Worm (Caenorhabditis elegans) whole organism, late embryonic: Measurements from ENCODE around the gene Y81G3A.1.
"Not testable (repeated sequence)": the region's sequence is repeated elsewhere in the genome, so short reads cannot be mapped to it uniquely, and the experiment has no call there.

Source experiments
- F13H6.1 ChIP-seq: sonication (generic microtip); optimal IDR thresholded peaks from 2 replicates; lab custom pipeline; 2016; ENCODE audit warnings: missing genetic modification characterization, missing compliant biosample characterization
- K09A11.1 ChIP-seq: sonication (generic microtip); optimal IDR thresholded peaks from 2 replicates; lab custom pipeline; 2017; ENCODE audit warnings: antibody characterized with exemption, mild to moderate bottlenecking, missing genetic modification characterization, missing compliant biosample characterization; ENCODE audit not compliant: insufficient read depth
- T23F11.4 ChIP-seq: fragments of 200-800 bp; sonication (Bioruptor generic); optimal IDR thresholded peaks from 2 replicates; lab custom pipeline; 2018; ENCODE audit warnings: mild to moderate bottlenecking, missing genetic modification characterization, missing compliant biosample characterization
- ama-1 ChIP-seq: fragments of 150-350 bp; optimal IDR thresholded peaks from 2 replicates; lab custom pipeline; 2014
- ceh-14 ChIP-seq: sonication (generic microtip); optimal IDR thresholded peaks from 2 replicates; lab custom pipeline; 2016; ENCODE audit warnings: missing genotype, missing genetic modification characterization, missing compliant biosample characterization
- ceh-19 ChIP-seq: fragments of 200-800 bp; sonication (Bioruptor generic); optimal IDR thresholded peaks from 2 replicates; lab custom pipeline; 2018; ENCODE audit warnings: mild to moderate bottlenecking, missing genetic modification characterization, missing compliant biosample characterization
- ceh-2 ChIP-seq: sonication (generic microtip); optimal IDR thresholded peaks from 2 replicates; lab custom pipeline; 2016; ENCODE audit warnings: missing genotype, missing genetic modification characterization, missing compliant biosample characterization
- ceh-48 ChIP-seq: sonication (generic microtip); optimal IDR thresholded peaks from 2 replicates; lab custom pipeline; 2016; ENCODE audit warnings: missing genetic modification characterization, inconsistent platforms, missing compliant biosample characterization
- ceh-9 ChIP-seq: sonication (generic microtip); optimal IDR thresholded peaks from 2 replicates; lab custom pipeline; 2016; ENCODE audit warnings: mild to moderate bottlenecking, missing genetic modification characterization, inconsistent platforms, missing compliant biosample characterization
- elt-4 ChIP-seq: sonication (generic microtip); optimal IDR thresholded peaks from 2 replicates; lab custom pipeline; 2016; ENCODE audit warnings: missing genetic modification characterization, missing compliant biosample characterization
- ets-4 ChIP-seq: sonication (generic microtip); optimal IDR thresholded peaks from 2 replicates; lab custom pipeline; 2016; ENCODE audit warnings: missing genetic modification characterization, missing compliant biosample characterization
- eyg-1 ChIP-seq: sonication (generic microtip); optimal IDR thresholded peaks from 2 replicates; lab custom pipeline; 2016; ENCODE audit warnings: missing genotype, missing genetic modification characterization, missing compliant biosample characterization
- fax-1 ChIP-seq: sonication (generic microtip); optimal IDR thresholded peaks from 2 replicates; lab custom pipeline; 2016; ENCODE audit warnings: missing genotype, missing genetic modification characterization, missing compliant biosample characterization
- fkh-10 ChIP-seq: fragments of 150-350 bp; optimal IDR thresholded peaks from 2 replicates; lab custom pipeline; 2014; ENCODE audit warnings: missing biosample characterization, missing genetic modification reagents, missing genetic modification characterization
- hlh-15 ChIP-seq: sonication (generic microtip); optimal IDR thresholded peaks from 2 replicates; lab custom pipeline; 2016; ENCODE audit warnings: missing genetic modification characterization, missing compliant biosample characterization
- hlh-6 ChIP-seq: sonication (generic microtip); optimal IDR thresholded peaks from 2 replicates; lab custom pipeline; 2016; ENCODE audit warnings: missing genotype, missing genetic modification characterization, missing compliant biosample characterization
- madf-2 ChIP-seq: sonication (generic microtip); optimal IDR thresholded peaks from 2 replicates; lab custom pipeline; 2017; ENCODE audit warnings: missing genetic modification characterization, missing compliant biosample characterization
- nfya-1 ChIP-seq: sonication (generic microtip); optimal IDR thresholded peaks from 2 replicates; lab custom pipeline; 2017; ENCODE audit warnings: missing genetic modification characterization, mild to moderate bottlenecking, missing compliant biosample characterization, antibody characterized with exemption, moderate library complexity
- nhr-11 ChIP-seq: fragments of 150-350 bp; optimal IDR thresholded peaks from 2 replicates; lab custom pipeline; 2014; ENCODE audit warnings: missing biosample characterization, missing genetic modification characterization
- pag-3 ChIP-seq: sonication (generic microtip); optimal IDR thresholded peaks from 2 replicates; lab custom pipeline; 2016; ENCODE audit warnings: missing compliant biosample characterization, missing genetic modification characterization, borderline replicate concordance
- pat-9 ChIP-seq: fragments of 200-800 bp; sonication (Bioruptor generic); optimal IDR thresholded peaks from 2 replicates; lab custom pipeline; 2018; ENCODE audit warnings: mild to moderate bottlenecking, missing genetic modification characterization, moderate library complexity, missing compliant biosample characterization
- pax-1 ChIP-seq: fragments of 150-350 bp; optimal IDR thresholded peaks from 2 replicates; lab custom pipeline; 2014; ENCODE audit warnings: missing biosample characterization, missing genetic modification characterization
- pha-4 ChIP-seq: fragments of 150-350 bp; optimal IDR thresholded peaks from 2 replicates; lab custom pipeline; 2018; ENCODE audit warnings: missing biosample characterization, missing genetic modification reagents, missing genetic modification characterization
- ref-2 ChIP-seq: sonication (generic microtip); optimal IDR thresholded peaks from 2 replicates; lab custom pipeline; 2016; ENCODE audit warnings: missing genetic modification characterization, missing compliant biosample characterization
- sox-4 ChIP-seq: sonication (generic microtip); optimal IDR thresholded peaks from 2 replicates; lab custom pipeline; 2017; ENCODE audit warnings: mild to moderate bottlenecking, missing genetic modification characterization, inconsistent platforms, missing compliant biosample characterization
- syd-9 ChIP-seq: sonication (generic microtip); optimal IDR thresholded peaks from 2 replicates; lab custom pipeline; 2016; ENCODE audit warnings: mild to moderate bottlenecking, missing genetic modification characterization, moderate library complexity, missing compliant biosample characterization
- tbx-2 ChIP-seq: sonication (generic microtip); optimal IDR thresholded peaks from 2 replicates; lab custom pipeline; 2016; ENCODE audit warnings: missing genetic modification characterization, missing compliant biosample characterization
- tbx-7 ChIP-seq: sonication (generic microtip); optimal IDR thresholded peaks from 2 replicates; lab custom pipeline; 2016; ENCODE audit warnings: missing genotype, missing genetic modification characterization, missing compliant biosample characterization
- ttx-3 ChIP-seq: sonication (generic microtip); optimal IDR thresholded peaks from 2 replicates; lab custom pipeline; 2016; ENCODE audit warnings: missing genetic modification reagents, missing genetic modification characterization, missing compliant biosample characterization
- unc-42 ChIP-seq: sonication (generic microtip); optimal IDR thresholded peaks from 2 replicates; lab custom pipeline; 2016; ENCODE audit warnings: missing genotype, missing genetic modification characterization, missing compliant biosample characterization
- ztf-16 ChIP-seq: sonication (generic microtip); optimal IDR thresholded peaks from 2 replicates; lab custom pipeline; 2017; ENCODE audit warnings: missing genetic modification characterization, missing compliant biosample characterization

The Y81G3A.1 gene

ce11 chrII:13056580-13056979 is 27.1 kb downstream of the Y81G3A.1 start, which contains the start of gene zyx-1:
zyx-1 (plus strand) TSS chrII:13056910.
- TF ChIP-seq ceh-19 (GFP tag; lab: Kevin White, UChicago): peak; percentile 24
- no peak for TF ChIP-seq tbx-7 (tag; lab: Kevin White, UChicago)
- TF ChIP-seq pat-9 (tag; lab: Kevin White, UChicago): peak; percentile 31
- TF ChIP-seq ama-1 (lab: Kevin White, UChicago): no peak

ce11 chrII:13053443-13053842 is 30.3 kb downstream of the Y81G3A.1 start:
- TF ChIP-seq ceh-2 (no peak), unc-42 (tag; lab: Kevin White, UChicago) (no peak), nhr-11 (tag; lab: Kevin White, UChicago) (no peak), pax-1 (tag; lab: Kevin White, UChicago) (no peak)

ce11 chrII:13050050-13050449 is 33.7 kb downstream of the Y81G3A.1 start:
- TF ChIP-seq ref-2 (no peak), ceh-14 (tag; lab: Kevin White, UChicago) (no peak), fkh-10 (no peak), ets-4 (tag; lab: Kevin White, UChicago) (no peak), tbx-2 (tag; lab: Kevin White, UChicago) (no peak), pat-9 (tag; lab: Kevin White, UChicago) (no peak), T23F11.4 (GFP tag; lab: Kevin White, UChicago) (no peak), K09A11.1 (no peak), fax-1 (no peak), ceh-9 (tag; lab: Kevin White, UChicago) (no peak), ttx-3 (tag; lab: Kevin White, UChicago) (no peak), nfya-1 (tag; lab: Kevin White, UChicago) (no peak), ceh-19 (GFP tag; lab: Kevin White, UChicago) (no peak), pha-4 (tag; lab: Kevin White, UChicago) (no peak), ztf-16 (tag; lab: Kevin White, UChicago) (no peak)

- not testable (repeated sequence) for TF ChIP-seq ceh-9, F13H6.1, sox-4 (tag; lab: Kevin White, UChicago)
Observed at ce11 chrII:13047609-13048008, 36.1 kb downstream of the Y81G3A.1 start, which contains the start of gene F42G4.2. F42G4.2 (plus strand) TSS chrII:13047909.

ce11 chrII:13047106-13047505 is 36.6 kb downstream of the Y81G3A.1 start, which contains the start of gene F42G4.7:
F42G4.7 (minus strand) TSS chrII:13047290.
- TF ChIP-seq elt-4, pag-3, syd-9 (tag; lab: Kevin White, UChicago): not testable (repeated sequence)

- TF ChIP-seq madf-2, nhr-11, hlh-6 (tag; lab: Kevin White, UChicago): not testable (repeated sequence)
- TF ChIP-seq, all 69 proteins: peak for 0; not testable (repeated sequence) for 69
Observed at ce11 chrII:13043433-13044054, 40.2 kb downstream of the Y81G3A.1 start, which contains the start of gene puf-6. puf-6 (minus strand) TSS chrII:13043445.

ce11 chrII:13036717-13037116 is 47.0 kb downstream of the Y81G3A.1 start, which contains the start of gene F18A11.3:
F18A11.3 (minus strand) TSS chrII:13036841.
- no peak for TF ChIP-seq F13H6.1 (tag; lab: Kevin White, UChicago)
- TF ChIP-seq hlh-15 (tag; lab: Kevin White, UChicago): no peak
- peak; percentile 55 for TF ChIP-seq ceh-48 (tag; lab: Kevin White, UChicago)
- no peak for TF ChIP-seq eyg-1
- TF ChIP-seq K09A11.1: no peak
- TF ChIP-seq ref-2: peak; percentile 1
